Fruit fly (Drosophila melanogaster): ENCODE measurements around the gene Orc5.

The Orc5 gene

DNA sequence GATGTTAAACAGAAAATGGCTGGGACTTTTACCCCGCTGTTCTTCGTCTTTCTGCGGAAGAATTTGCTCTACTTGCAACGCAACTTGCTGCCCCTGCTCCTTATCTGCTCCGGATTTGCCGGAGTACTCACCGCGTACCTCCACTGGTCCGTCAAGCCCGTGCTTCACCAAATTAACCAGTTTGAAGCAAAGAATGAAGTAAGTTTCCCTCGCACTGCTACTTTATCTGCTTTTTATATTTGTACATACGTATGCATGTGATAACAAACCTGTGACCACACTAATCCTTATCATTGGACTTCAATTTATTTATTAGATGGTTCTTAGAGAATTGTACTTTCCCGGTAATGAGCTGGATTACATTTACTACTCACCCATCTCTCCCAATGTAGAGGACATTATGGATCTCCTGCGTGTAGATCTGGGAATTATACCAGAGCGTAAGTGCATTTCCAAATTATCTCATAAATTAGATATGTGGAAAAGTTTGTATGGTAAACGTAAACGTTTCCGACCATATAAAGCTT, 45.4 kb upstream of the Orc5 start, which contains the start of gene CG16890 (continued):
- TF ChIP-seq CG7745 (tag; optimal IDR thresholded peaks at IDR 0.05), result no peak
- TF ChIP-seq stc (GFP tag; IDR thresholded peaks at IDR 0.05), result no peak
- TF ChIP-seq CG9727 (GFP tag; optimal IDR thresholded peaks at IDR 0.05), result no peak
- TF ChIP-seq CG18262 (tag; optimal IDR thresholded peaks at IDR 0.05), result no peak
- TF ChIP-seq CG34376 (GFP tag; optimal IDR thresholded peaks at IDR 0.05), result peak; percentile 73
- TF ChIP-seq CG12659 (GFP tag; optimal IDR thresholded peaks at IDR 0.05), result no peak
- no peak for TF ChIP-seq CG17612 (GFP tag; IDR thresholded peaks at IDR 0.05)
- peak; percentile 50; the same call in 1 of the 3 replicates for TF ChIP-seq CG6791 (GFP tag; IDR thresholded peaks at IDR 0.05; ENCODE audit: partially characterized antibody)
- TF ChIP-seq CG11398 (GFP tag; optimal IDR thresholded peaks at IDR 0.05), result no peak
- no peak for TF ChIP-seq CG15696 (tag; optimal IDR thresholded peaks at IDR 0.05)
- TF ChIP-seq gcm2 (GFP tag; optimal IDR thresholded peaks at IDR 0.05), result no peak
- TF ChIP-seq CG12071 (GFP tag; optimal IDR thresholded peaks at IDR 0.05), result no peak
- TF ChIP-seq nerfin-1 (tag; optimal IDR thresholded peaks at IDR 0.05), result no peak
- no peak for TF ChIP-seq dpn (GFP tag; optimal IDR thresholded peaks at IDR 0.05)
- no peak for TF ChIP-seq CG14441 (GFP tag; IDR thresholded peaks at IDR 0.05)
- no peak for TF ChIP-seq gfzf (GFP tag; optimal IDR thresholded peaks at IDR 0.05)
- TF ChIP-seq GATAe (GFP tag; conservative IDR thresholded peaks at IDR 0.05), result peak; percentile 65
- no peak for TF ChIP-seq CG12942 (GFP tag; optimal IDR thresholded peaks at IDR 0.05)
- no peak for TF ChIP-seq tna (GFP tag; IDR thresholded peaks at IDR 0.05; ENCODE audit: partially characterized antibody)
- TF ChIP-seq CG10274 (GFP tag; optimal IDR thresholded peaks at IDR 0.05), result no peak

DNA sequence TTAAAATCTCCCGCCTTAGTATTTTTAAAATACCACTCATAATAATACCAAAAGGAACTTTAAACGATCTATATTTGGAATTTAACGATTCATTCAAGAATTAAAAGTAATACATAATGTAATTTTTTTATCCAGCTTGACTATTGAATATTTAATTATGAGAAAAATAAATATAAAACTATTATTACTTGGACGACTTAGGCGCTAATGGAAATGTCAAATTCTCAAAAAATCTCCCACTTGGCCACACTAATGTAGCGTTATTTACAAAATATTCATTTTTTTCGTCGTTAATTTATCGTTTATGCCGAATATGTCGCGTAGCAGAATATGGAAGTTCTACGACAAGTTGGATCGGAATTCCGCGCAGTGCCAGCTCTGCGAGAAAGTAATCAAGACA, 38.9 kb upstream of the Orc5 start, which contains the start of gene CG16863:
Gene CG16863, plus strand, starts transcription at position 245 of the 400 bp plus-strand sequence.
- TF ChIP-seq Myb (GFP tag; optimal IDR thresholded peaks at IDR 0.05), result peak; percentile 56
- peak; percentile 51 for TF ChIP-seq CG9797 (GFP tag; optimal IDR thresholded peaks at IDR 0.05)
- no peak for TF ChIP-seq CG18011 (GFP tag; optimal IDR thresholded peaks at IDR 0.05)
- no peak for TF ChIP-seq CoRest (tag; optimal IDR thresholded peaks at IDR 0.05)
- peak; percentile 28 for TF ChIP-seq trem (tag; optimal IDR thresholded peaks at IDR 0.05)
- TF ChIP-seq Rfx (GFP tag; IDR thresholded peaks at IDR 0.05), result no peak
- no peak for TF ChIP-seq klu (GFP tag; IDR thresholded peaks at IDR 0.05)
- peak; percentile 2 for TF ChIP-seq phol (tag; optimal IDR thresholded peaks at IDR 0.05)
- no peak for TF ChIP-seq Opbp (GFP tag; IDR thresholded peaks at IDR 0.05; ENCODE audit: partially characterized antibody)
- TF ChIP-seq gfzf (GFP tag; optimal IDR thresholded peaks at IDR 0.05), result peak; percentile 66
- peak; percentile 28 for TF ChIP-seq pzg (GFP tag; optimal IDR thresholded peaks at IDR 0.05)
- TF ChIP-seq CG7357 (GFP tag; IDR thresholded peaks at IDR 0.05), result no peak
- TF ChIP-seq gce (GFP tag; IDR thresholded peaks at IDR 0.05), result no peak
- no peak for TF ChIP-seq her (GFP tag; optimal IDR thresholded peaks at IDR 0.05)
- peak; percentile 49 for TF ChIP-seq CG17359 (tag; optimal IDR thresholded peaks at IDR 0.05)
- peak; percentile 17 for TF ChIP-seq CG17829 (tag; optimal IDR thresholded peaks at IDR 0.05)
- no peak for TF ChIP-seq Aef1 (GFP tag; IDR thresholded peaks at IDR 0.05)
- TF ChIP-seq MBD-R2 (GFP tag; IDR thresholded peaks at IDR 0.05), result 0 out of 2 replicates have a peak, but pooled peaks have one; percentile 38
- TF ChIP-seq Vsx1 (GFP tag; optimal IDR thresholded peaks at IDR 0.05), result no peak
- TF ChIP-seq BEAF-32 (GFP tag; optimal IDR thresholded peaks at IDR 0.05), result peak; percentile 14
- peak; percentile 73 for TF ChIP-seq Dp (GFP tag; optimal IDR thresholded peaks at IDR 0.05)
- TF ChIP-seq E2f2 (GFP tag; IDR thresholded peaks at IDR 0.05), result peak; percentile 82
- peak; percentile 47 for TF ChIP-seq stwl (tag; optimal IDR thresholded peaks at IDR 0.05)
- TF ChIP-seq CG14710 (tag; optimal IDR thresholded peaks at IDR 0.05), result peak; percentile 33
- no peak for TF ChIP-seq CG7556 (GFP tag; optimal IDR thresholded peaks at IDR 0.05)
- TF ChIP-seq CG10267 (tag; optimal IDR thresholded peaks at IDR 0.05), result peak; percentile 75
- TF ChIP-seq Bteb2 (GFP tag; optimal IDR thresholded peaks at IDR 0.05), result no peak

All from whole organism, embryonic.